Fruit fly (Drosophila melanogaster) whole organism, prepupa: ENCODE data around the gene CG5645.

ENCODE experiments used
- Blimp-1 ChIP-seq: fragments of 200-800 bp; sonication (Bioruptor generic); optimal IDR thresholded peaks from 3 replicates; lab custom pipeline; 2017; ENCODE audit warnings: missing biosample characterization, missing genetic modification characterization, mild to moderate bottlenecking, moderate library complexity, missing genetic modification reagents
- CG10631 ChIP-seq: fragments of 200-800 bp; sonication (Bioruptor generic); optimal IDR thresholded peaks from 2 replicates; lab custom pipeline; 2016; ENCODE audit warnings: missing biosample characterization, missing genetic modification characterization
- CG10669 ChIP-seq: fragments of 200-800 bp; sonication (Bioruptor generic); optimal IDR thresholded peaks from 3 replicates; lab custom pipeline; 2018; ENCODE audit warnings: missing biosample characterization, mild to moderate bottlenecking, missing genetic modification characterization, moderate library complexity
- CG11294 ChIP-seq: fragments of 200-800 bp; sonication (Bioruptor generic); IDR thresholded peaks from 2 replicates; pipeline ENCODE4 v1.3.6; 2022; ENCODE audit warnings: missing biosample characterization, missing genetic modification characterization
- CG11762 ChIP-seq: fragments of 200-800 bp; sonication (Bioruptor generic); optimal IDR thresholded peaks from 3 replicates; lab custom pipeline; 2016; ENCODE audit warnings: missing biosample characterization, missing genetic modification characterization; ENCODE audit not compliant: insufficient read depth
- CG15336 ChIP-seq: fragments of 200-800 bp; sonication (Bioruptor generic); IDR thresholded peaks from 2 replicates; pipeline ENCODE4 v1.3.6; 2022; ENCODE audit warnings: missing biosample characterization, missing genetic modification characterization
- CG16779 ChIP-seq: fragments of 200-800 bp; sonication (Bioruptor generic); optimal IDR thresholded peaks from 3 replicates; lab custom pipeline; 2017; ENCODE audit warnings: missing biosample characterization, mild to moderate bottlenecking, missing genetic modification characterization
- CG3032 ChIP-seq: fragments of 200-800 bp; optimal IDR thresholded peaks from 2 replicates; lab custom pipeline; 2019; ENCODE audit warnings: missing biosample characterization, mild to moderate bottlenecking, missing genetic modification characterization, moderate library complexity
- CG31627 ChIP-seq: fragments of 200-800 bp; sonication (Bioruptor generic); optimal IDR thresholded peaks from 3 replicates; lab custom pipeline; 2016; ENCODE audit warnings: missing biosample characterization, missing genetic modification characterization
- CG32006 ChIP-seq: fragments of 200-800 bp; sonication (Bioruptor generic); optimal IDR thresholded peaks from 3 replicates; lab custom pipeline; 2017; ENCODE audit warnings: missing biosample characterization, mild to moderate bottlenecking, missing genetic modification characterization
- CG34406 ChIP-seq: fragments of 200-800 bp; sonication (Bioruptor generic); optimal IDR thresholded peaks from 3 replicates; lab custom pipeline; 2016; ENCODE audit warnings: missing biosample characterization, missing genetic modification characterization
- CG3919 ChIP-seq: fragments of 200-800 bp; sonication (Bioruptor generic); optimal IDR thresholded peaks from 3 replicates; lab custom pipeline; 2016; ENCODE audit warnings: missing biosample characterization, missing genetic modification characterization
- CG4318 ChIP-seq: fragments of 200-800 bp; sonication (Bioruptor generic); optimal IDR thresholded peaks from 3 replicates; lab custom pipeline; 2017; ENCODE audit warnings: missing biosample characterization, mild to moderate bottlenecking, missing genetic modification characterization
- CG6163 ChIP-seq: fragments of 200-800 bp; sonication (Bioruptor generic); IDR thresholded peaks from 3 replicates; pipeline ENCODE4 v1.3.6; 2022; ENCODE audit warnings: missing biosample characterization, missing genetic modification characterization
- CG6276 ChIP-seq: fragments of 200-800 bp; sonication (Bioruptor generic); optimal IDR thresholded peaks from 2 replicates; lab custom pipeline; 2017; ENCODE audit warnings: missing biosample characterization, mild to moderate bottlenecking, missing genetic modification characterization
- CG6792 ChIP-seq: fragments of 200-800 bp; sonication (Bioruptor generic); optimal IDR thresholded peaks from 3 replicates; lab custom pipeline; 2016; ENCODE audit warnings: missing biosample characterization, missing genetic modification characterization
- CG6854 ChIP-seq: fragments of 200-800 bp; sonication (Bioruptor generic); optimal IDR thresholded peaks from 2 replicates; lab custom pipeline; 2017; ENCODE audit warnings: missing biosample characterization, mild to moderate bottlenecking, missing genetic modification characterization
- CG7368 ChIP-seq: fragments of 200-800 bp; sonication (Bioruptor generic); optimal IDR thresholded peaks from 3 replicates; lab custom pipeline; 2016; ENCODE audit warnings: missing biosample characterization, missing genetic modification characterization
- CG8119 ChIP-seq: fragments of 200-800 bp; sonication (Bioruptor generic); IDR thresholded peaks from 3 replicates; pipeline ENCODE4 v1.3.6; 2022; ENCODE audit warnings: missing biosample characterization, missing genetic modification characterization
- CG8319 ChIP-seq: fragments of 200-800 bp; sonication (Bioruptor generic); optimal IDR thresholded peaks from 3 replicates; lab custom pipeline; 2016; ENCODE audit warnings: missing biosample characterization, missing genetic modification characterization
- CG8632 ChIP-seq: fragments of 200-800 bp; sonication (Bioruptor generic); optimal IDR thresholded peaks from 3 replicates; lab custom pipeline; 2016; ENCODE audit warnings: missing biosample characterization, missing genetic modification characterization
- CG9139 ChIP-seq: fragments of 200-800 bp; sonication (Bioruptor generic); optimal IDR thresholded peaks from 3 replicates; lab custom pipeline; 2017; ENCODE audit warnings: missing biosample characterization, mild to moderate bottlenecking, missing genetic modification characterization
- Eip75B ChIP-seq: fragments of 200-800 bp; sonication (Bioruptor generic); optimal IDR thresholded peaks from 3 replicates; lab custom pipeline; 2016; ENCODE audit warnings: missing biosample characterization, missing genetic modification characterization
- Eip78C ChIP-seq: fragments of 200-800 bp; sonication (Bioruptor generic); peaks from one replicate; lab custom pipeline; 2016; ENCODE audit warnings: missing biosample characterization, missing genetic modification characterization
- Eip93F ChIP-seq: fragments of 200-800 bp; sonication (Bioruptor generic); optimal IDR thresholded peaks from 2 replicates; lab custom pipeline; 2016; ENCODE audit warnings: missing biosample characterization, mild to moderate bottlenecking, missing genetic modification characterization
- Ets96B ChIP-seq: fragments of 200-800 bp; optimal IDR thresholded peaks from 2 replicates; lab custom pipeline; 2019; ENCODE audit warnings: missing biosample characterization, mild to moderate bottlenecking, missing genetic modification characterization, moderate library complexity
- Hr38 ChIP-seq: sonication (Bioruptor generic); optimal IDR thresholded peaks from 2 replicates; lab custom pipeline; 2016; ENCODE audit warnings: missing biosample characterization, missing genetic modification characterization
- Hr39 ChIP-seq: fragments of 200-800 bp; sonication (Bioruptor generic); optimal IDR thresholded peaks from 2 replicates; lab custom pipeline; 2016; ENCODE audit warnings: missing biosample characterization, missing genetic modification characterization
- Hr4 ChIP-seq: fragments of 200-800 bp; sonication (Bioruptor generic); optimal IDR thresholded peaks from 3 replicates; lab custom pipeline; 2016; ENCODE audit warnings: missing biosample characterization, missing genetic modification characterization
- Lpt ChIP-seq: fragments of 200-800 bp; sonication (Bioruptor generic); optimal IDR thresholded peaks from 3 replicates; lab custom pipeline; 2016; ENCODE audit warnings: missing biosample characterization, missing genetic modification characterization
- OdsH ChIP-seq: fragments of 200-800 bp; sonication (Bioruptor generic); optimal IDR thresholded peaks from 3 replicates; lab custom pipeline; 2016; ENCODE audit warnings: missing biosample characterization, missing genetic modification characterization
- Smox ChIP-seq: fragments of 200-800 bp; sonication (Bioruptor generic); optimal IDR thresholded peaks from 3 replicates; lab custom pipeline; 2016; ENCODE audit warnings: missing biosample characterization, missing genetic modification characterization
- Sox102F ChIP-seq: fragments of 200-800 bp; sonication (Bioruptor generic); optimal IDR thresholded peaks from 2 replicates; lab custom pipeline; 2016; ENCODE audit warnings: missing biosample characterization, mild to moderate bottlenecking, missing genetic modification characterization
- Sox15 ChIP-seq: fragments of 200-800 bp; sonication (Bioruptor generic); optimal IDR thresholded peaks from 3 replicates; lab custom pipeline; 2016; ENCODE audit warnings: missing biosample characterization, missing genetic modification characterization
- achi ChIP-seq: fragments of 200-800 bp; sonication (Bioruptor generic); optimal IDR thresholded peaks from 3 replicates; lab custom pipeline; 2016; ENCODE audit warnings: missing biosample characterization, missing genetic modification characterization
- acj6 ChIP-seq: fragments of 200-800 bp; sonication (Bioruptor generic); optimal IDR thresholded peaks from 3 replicates; lab custom pipeline; 2016; ENCODE audit warnings: missing biosample characterization, missing genetic modification characterization
- cyc ChIP-seq: fragments of 200-800 bp; sonication (Bioruptor generic); optimal IDR thresholded peaks from 3 replicates; lab custom pipeline; 2016; ENCODE audit warnings: missing biosample characterization, missing genetic modification characterization
- dac ChIP-seq: fragments of 200-800 bp; sonication (Bioruptor generic); optimal IDR thresholded peaks from 2 replicates; lab custom pipeline; 2017; ENCODE audit warnings: missing biosample characterization, mild to moderate bottlenecking, missing genetic modification characterization
- dsx ChIP-seq: fragments of 200-800 bp; optimal IDR thresholded peaks from 3 replicates; lab custom pipeline; 2019; ENCODE audit warnings: missing biosample characterization, mild to moderate bottlenecking, missing genetic modification characterization, moderate library complexity; ENCODE audit not compliant: poor library complexity, severe bottlenecking
- eg ChIP-seq: fragments of 200-800 bp; sonication (Bioruptor generic); IDR thresholded peaks from 3 replicates; pipeline ENCODE4 v1.3.6; 2022; ENCODE audit warnings: missing biosample characterization, missing genetic modification characterization
- esn ChIP-seq: fragments of 200-800 bp; sonication (Bioruptor generic); optimal IDR thresholded peaks from 2 replicates; lab custom pipeline; 2016; ENCODE audit warnings: missing biosample characterization, mild to moderate bottlenecking, missing genetic modification characterization, moderate library complexity
- fd59A ChIP-seq: fragments of 200-800 bp; sonication (Bioruptor generic); optimal IDR thresholded peaks from 2 replicates; lab custom pipeline; 2017; ENCODE audit warnings: missing biosample characterization, mild to moderate bottlenecking, missing genetic modification characterization, missing genetic modification reagents
- fkh ChIP-seq: fragments of 200-800 bp; sonication (Bioruptor generic); optimal IDR thresholded peaks from 3 replicates; lab custom pipeline; 2017; ENCODE audit warnings: missing biosample characterization, mild to moderate bottlenecking, missing genetic modification characterization, moderate library complexity
- net ChIP-seq: fragments of 200-800 bp; sonication (Bioruptor generic); optimal IDR thresholded peaks from 3 replicates; lab custom pipeline; 2016; ENCODE audit warnings: missing biosample characterization, missing genetic modification characterization
- pdm3 ChIP-seq: fragments of 200-800 bp; sonication (Bioruptor generic); optimal IDR thresholded peaks from 3 replicates; lab custom pipeline; 2016; ENCODE audit warnings: missing biosample characterization, missing genetic modification characterization
- salr ChIP-seq, 2 experiments: fragments of 200-800 bp; sonication (Bioruptor generic); optimal IDR thresholded peaks; 3 replicates each; lab custom pipeline; 2016 to 2018; ENCODE audit warnings: missing biosample characterization in 2 of 2, missing genetic modification characterization in 2 of 2, mild to moderate bottlenecking in 1 of 2

Gene CG5645

dm6 chr3L:12114188-12114587, 22.3 kb downstream of the CG5645 start (continued):
- TF ChIP-seq esn (peak; percentile 89), Sox102F (GFP tag; lab: Kevin White, UChicago) (peak; percentile 88), Hr39 (peak; percentile 76), achi (GFP tag; lab: Kevin White, UChicago) (peak; percentile 80), Hr4 (peak; percentile 84), salr (GFP tag; optimal IDR thresholded peaks at IDR 0.05; lab: Kevin White, UChicago) (peak; percentile 37 to 76), fd59A (peak; percentile 66), pdm3 (GFP tag; lab: Kevin White, UChicago) (peak; percentile 82), Eip93F (GFP tag; lab: Kevin White, UChicago) (peak; percentile 55), acj6 (GFP tag; lab: Kevin White, UChicago) (peak; percentile 82), CG8119 (GFP tag; lab: Robert Waterston, UW) (peak; percentile 91), CG6276 (GFP tag; lab: Kevin White, UChicago) (no peak)

- TF ChIP-seq CG3032 (tag; lab: Kevin White, UChicago) (peak; percentile 45), Eip78C (GFP tag; lab: Kevin White, UChicago) (peak; percentile 75), CG31627 (GFP tag; lab: Kevin White, UChicago) (no peak), CG6163 (GFP tag; lab: Robert Waterston, UW) (0 out of 3 replicates have a peak, but pooled peaks have one; percentile 40), esn (no peak), CG3919 (GFP tag; lab: Kevin White, UChicago) (no peak), Smox (GFP tag; lab: Kevin White, UChicago) (no peak), CG15336 (GFP tag; lab: Robert Waterston, UW) (no peak), CG6854 (GFP tag; lab: Kevin White, UChicago) (peak; percentile 3), OdsH (no peak), pdm3 (GFP tag; lab: Kevin White, UChicago) (peak; percentile 13), Blimp-1 (GFP tag; lab: Kevin White, UChicago) (no peak), Ets96B (tag; lab: Kevin White, UChicago) (peak; percentile 59)
Measured at dm6 chr3L:12113589-12113988, 22.9 kb downstream of the CG5645 start.

dm6 chr3L:12112967-12113366, 23.5 kb downstream of the CG5645 start:
- TF ChIP-seq net = no peak
- no peak for TF ChIP-seq CG4318 (GFP tag; lab: Kevin White, UChicago)
- no peak for TF ChIP-seq CG11762 (GFP tag; lab: Kevin White, UChicago)
- TF ChIP-seq acj6 (GFP tag; lab: Kevin White, UChicago) = peak; percentile 2
- no peak for TF ChIP-seq CG16779
- TF ChIP-seq CG8319 (GFP tag; lab: Kevin White, UChicago) = no peak
- no peak for TF ChIP-seq esn
- TF ChIP-seq dsx (GFP tag; lab: Kevin White, UChicago) = peak; percentile 50
- TF ChIP-seq Eip78C (GFP tag; lab: Kevin White, UChicago) = peak; percentile 75
- peak; percentile 13 for TF ChIP-seq CG3919 (GFP tag; lab: Kevin White, UChicago)
- TF ChIP-seq dac (GFP tag; lab: Kevin White, UChicago) = no peak
- TF ChIP-seq Eip75B (GFP tag; lab: Kevin White, UChicago) = no peak
- peak; percentile 36 for TF ChIP-seq CG10669 (GFP tag; lab: Kevin White, UChicago)
- 0 out of 3 replicates have a peak, but pooled peaks have one; percentile 22 for TF ChIP-seq eg (GFP tag; lab: Robert Waterston, UW)
- no peak for TF ChIP-seq fkh (GFP tag; lab: Kevin White, UChicago)
- TF ChIP-seq CG32006 (GFP tag; lab: Kevin White, UChicago) = peak; percentile 42
- TF ChIP-seq CG9139 (GFP tag; lab: Kevin White, UChicago) = no peak
- no peak for TF ChIP-seq Sox15 (GFP tag; lab: Kevin White, UChicago)
- TF ChIP-seq CG6792 (GFP tag; lab: Kevin White, UChicago) = no peak
- no peak for TF ChIP-seq Smox (GFP tag; lab: Kevin White, UChicago)
- TF ChIP-seq CG3032 (tag; lab: Kevin White, UChicago) = peak; percentile 20
- TF ChIP-seq Ets96B (tag; lab: Kevin White, UChicago) = peak; percentile 57
- TF ChIP-seq Hr38 (GFP tag; lab: Kevin White, UChicago) = no peak
- TF ChIP-seq CG10631 (GFP tag; lab: Kevin White, UChicago) = peak; percentile 12
- TF ChIP-seq CG7368 (GFP tag; lab: Kevin White, UChicago) = no peak
- no peak for TF ChIP-seq CG31627 (GFP tag; lab: Kevin White, UChicago)
- no peak for TF ChIP-seq Sox102F (GFP tag; lab: Kevin White, UChicago)
- no peak for TF ChIP-seq Hr4
- TF ChIP-seq CG11294 = no peak
- TF ChIP-seq cyc = no peak
- TF ChIP-seq CG15336 (GFP tag; lab: Robert Waterston, UW) = peak; percentile 48
- peak; percentile 7 for TF ChIP-seq fd59A
- peak; percentile 16 for TF ChIP-seq CG6276 (GFP tag; lab: Kevin White, UChicago)
- no peak for TF ChIP-seq Lpt
- no peak for TF ChIP-seq Blimp-1 (GFP tag; lab: Kevin White, UChicago)
- TF ChIP-seq CG8632 (GFP tag; lab: Kevin White, UChicago) = peak; percentile 8
- peak; percentile 5 for TF ChIP-seq CG34406 (GFP tag; lab: Kevin White, UChicago)
